Worm (Caenorhabditis elegans): ENCODE data around the gene ampd-1.

The ampd-1 gene

ce11 chrII:5202930-5203329 is at the start of gene ampd-1:
ampd-1 (plus strand) TSS chrII:5203322.
- no peak for TF ChIP-seq ceh-40 (GFP tag; IDR thresholded peaks at IDR 0.05)
- TF ChIP-seq T26A5.8 (tag; optimal IDR thresholded peaks at IDR 0.05), result no peak
- no peak for TF ChIP-seq snpc-1.1 (tag; optimal IDR thresholded peaks at IDR 0.05; ENCODE audit: insufficient read depth)
- no peak for TF ChIP-seq him-1 (tag; optimal IDR thresholded peaks at IDR 0.05)
- TF ChIP-seq aptf-3 (GFP tag; IDR thresholded peaks at IDR 0.05), result no peak
- no peak for TF ChIP-seq F55B11.4 (tag; optimal IDR thresholded peaks at IDR 0.05; ENCODE audit: borderline replicate concordance, insufficient read depth)
- peak; percentile 44; the same call in 1 of the 2 replicates for TF ChIP-seq cebp-1 (GFP tag; IDR thresholded peaks at IDR 0.05)
- TF ChIP-seq cebp-1 (tag; optimal IDR thresholded peaks at IDR 0.05), result peak; percentile 64
- TF ChIP-seq lsy-27 (tag; optimal IDR thresholded peaks at IDR 0.05; ENCODE audit: borderline replicate concordance, insufficient read depth), result no peak
- no peak for TF ChIP-seq athp-1 (tag; optimal IDR thresholded peaks at IDR 0.05)
- peak; percentile 47 for TF ChIP-seq nhr-80 (tag; optimal IDR thresholded peaks at IDR 0.05)
- no peak for TF ChIP-seq rcor-1 (GFP tag; IDR thresholded peaks at IDR 0.05)

- TF ChIP-seq dpl-1 (GFP tag; optimal IDR thresholded peaks at IDR 0.05), result no peak
- TF ChIP-seq aptf-2 (GFP tag; conservative IDR thresholded peaks at IDR 0.05), result no peak
- no peak for TF ChIP-seq ets-4 (GFP tag; optimal IDR thresholded peaks at IDR 0.05)
- no peak for TF ChIP-seq fkh-3 (tag; optimal IDR thresholded peaks at IDR 0.05)
- no peak for TF ChIP-seq zfh-2 (GFP tag; conservative IDR thresholded peaks at IDR 0.05)
- no peak for TF ChIP-seq F37B4.10 (GFP tag; IDR thresholded peaks at IDR 0.05)
- TF ChIP-seq hlh-12 (tag; optimal IDR thresholded peaks at IDR 0.05), result no peak
- no peak for TF ChIP-seq T26A5.8 (tag; optimal IDR thresholded peaks at IDR 0.05)
- no peak for TF ChIP-seq hmg-20 (GFP tag; IDR thresholded peaks at IDR 0.05)
- TF ChIP-seq pha-4 (tag; optimal IDR thresholded peaks at IDR 0.05), result no peak
- TF ChIP-seq mxl-1 (tag; optimal IDR thresholded peaks at IDR 0.05), result no peak
- TF ChIP-seq F33H1.4 (GFP tag; IDR thresholded peaks at IDR 0.05), result no peak
- no peak for TF ChIP-seq B0035.1 (tag; optimal IDR thresholded peaks at IDR 0.05)
- TF ChIP-seq akir-1 (GFP tag; optimal IDR thresholded peaks at IDR 0.05), result no peak
- no peak for TF ChIP-seq zim-3 (tag; optimal IDR thresholded peaks at IDR 0.05)
- no peak for TF ChIP-seq ztf-22 (GFP tag; optimal IDR thresholded peaks at IDR 0.05)
Measured at ce11 chrII:5154540-5154939, 48.6 kb upstream of the ampd-1 start, which contains the start of gene srb-12. srb-12 (minus strand) TSS chrII:5154640.

- TF ChIP-seq egrh-3 (GFP tag; IDR thresholded peaks at IDR 0.05), result no peak
- no peak for TF ChIP-seq F10E7.11 (tag; optimal IDR thresholded peaks at IDR 0.05)
- no peak for TF ChIP-seq ztf-6 (GFP tag; IDR thresholded peaks at IDR 0.05)
- TF ChIP-seq chd-7 (tag; optimal IDR thresholded peaks at IDR 0.05), result no peak
- no peak for TF ChIP-seq bed-2 (GFP tag; IDR thresholded peaks at IDR 0.05)
- TF ChIP-seq nhr-80 (tag; optimal IDR thresholded peaks at IDR 0.05), result no peak
- no peak for TF ChIP-seq tbx-9 (tag; optimal IDR thresholded peaks at IDR 0.05; ENCODE audit: borderline replicate concordance)
- no peak for TF ChIP-seq sea-2 (GFP tag; IDR thresholded peaks at IDR 0.05)
- TF ChIP-seq nhr-179 (tag; optimal IDR thresholded peaks at IDR 0.05), result no peak
- no peak for TF ChIP-seq C06A6.2 (GFP tag; conservative IDR thresholded peaks at IDR 0.05)
- no peak for TF ChIP-seq hmg-20 (GFP tag; IDR thresholded peaks at IDR 0.05)
Measured at ce11 chrII:5156983-5157382, 46.1 kb upstream of the ampd-1 start, which contains the start of gene msp-45. msp-45 (minus strand) TSS chrII:5157083.

ce11 chrII:5157525-5157924 is 45.6 kb upstream of the ampd-1 start, which contains the start of gene srb-13:
srb-13 (minus strand) TSS chrII:5157625.
- TF ChIP-seq hrde-1 (tag; optimal IDR thresholded peaks at IDR 0.05; ENCODE audit: borderline replicate concordance) (no peak), madf-10 (tag; optimal IDR thresholded peaks at IDR 0.05) (no peak), unc-130 (GFP tag; optimal IDR thresholded peaks at IDR 0.05) (no peak), F55B11.4 (tag; optimal IDR thresholded peaks at IDR 0.05; ENCODE audit: borderline replicate concordance, insufficient read depth) (no peak), snpc-4 (GFP tag; optimal IDR thresholded peaks at IDR 0.05) (no peak), snpc-4 (tag; optimal IDR thresholded peaks at IDR 0.05) (no peak), gei-17 (GFP tag; optimal IDR thresholded peaks at IDR 0.05) (no peak), chd-7 (tag; optimal IDR thresholded peaks at IDR 0.05) (no peak), hmg-20 (GFP tag; IDR thresholded peaks at IDR 0.05) (no peak), F57A8.1 (GFP tag; optimal IDR thresholded peaks at IDR 0.05) (no peak), mcd-1 (GFP tag; IDR thresholded peaks at IDR 0.05) (no peak), let-607 (tag; optimal IDR thresholded peaks at IDR 0.05) (no peak), T07F8.4 (tag; optimal IDR thresholded peaks at IDR 0.05) (no peak)
